Fruit fly (Drosophila melanogaster) whole organism, prepupa: ENCODE results near the gene Abcd3.

Experiments used
- CG10631 ChIP-seq: fragments of 200-800 bp; sonication (Bioruptor generic); optimal IDR thresholded peaks from 2 replicates; lab custom pipeline; 2016; ENCODE audit warnings: missing biosample characterization, missing genetic modification characterization
- CG6854 ChIP-seq: fragments of 200-800 bp; sonication (Bioruptor generic); optimal IDR thresholded peaks from 2 replicates; lab custom pipeline; 2017; ENCODE audit warnings: missing biosample characterization, mild to moderate bottlenecking, missing genetic modification characterization
- Ets96B ChIP-seq: fragments of 200-800 bp; optimal IDR thresholded peaks from 2 replicates; lab custom pipeline; 2019; ENCODE audit warnings: missing biosample characterization, mild to moderate bottlenecking, missing genetic modification characterization, moderate library complexity
- Lpt ChIP-seq: fragments of 200-800 bp; sonication (Bioruptor generic); optimal IDR thresholded peaks from 3 replicates; lab custom pipeline; 2016; ENCODE audit warnings: missing biosample characterization, missing genetic modification characterization
- OdsH ChIP-seq: fragments of 200-800 bp; sonication (Bioruptor generic); optimal IDR thresholded peaks from 3 replicates; lab custom pipeline; 2016; ENCODE audit warnings: missing biosample characterization, missing genetic modification characterization
- dac ChIP-seq: fragments of 200-800 bp; sonication (Bioruptor generic); optimal IDR thresholded peaks from 2 replicates; lab custom pipeline; 2017; ENCODE audit warnings: missing biosample characterization, mild to moderate bottlenecking, missing genetic modification characterization
- eg ChIP-seq: fragments of 200-800 bp; sonication (Bioruptor generic); IDR thresholded peaks from 3 replicates; pipeline ENCODE4 v1.3.6; 2022; ENCODE audit warnings: missing biosample characterization, missing genetic modification characterization
- fd59A ChIP-seq: fragments of 200-800 bp; sonication (Bioruptor generic); optimal IDR thresholded peaks from 2 replicates; lab custom pipeline; 2017; ENCODE audit warnings: missing biosample characterization, mild to moderate bottlenecking, missing genetic modification characterization, missing genetic modification reagents
- fd85E ChIP-seq: fragments of 200-800 bp; sonication (Bioruptor generic); optimal IDR thresholded peaks from 3 replicates; lab custom pipeline; 2016; ENCODE audit warnings: missing biosample characterization, missing genetic modification characterization
- spab ChIP-seq: fragments of 200-800 bp; sonication (Bioruptor generic); optimal IDR thresholded peaks from 2 replicates; lab custom pipeline; 2017; ENCODE audit warnings: missing biosample characterization, mild to moderate bottlenecking, missing genetic modification characterization, missing genetic modification reagents
- svp ChIP-seq: fragments of 200-800 bp; sonication (Bioruptor generic); peaks from one replicate; lab custom pipeline; 2016; ENCODE audit warnings: missing biosample characterization, missing genetic modification characterization

Gene Abcd3

dm6 chrX:19806137-19806536 lies 55.6 kb downstream of the Abcd3 start:
- no peak for TF ChIP-seq OdsH (GFP tag; lab: Kevin White, UChicago)
- TF ChIP-seq CG10631 (GFP tag; lab: Kevin White, UChicago) = no peak
- no peak for TF ChIP-seq svp (GFP tag; lab: Kevin White, UChicago)
- TF ChIP-seq fd85E (GFP tag; lab: Kevin White, UChicago) = no peak
- TF ChIP-seq eg (GFP tag; lab: Robert Waterston, UW) = no peak
- TF ChIP-seq Ets96B (tag; lab: Kevin White, UChicago) = no peak
- TF ChIP-seq Lpt = no peak
- no peak for TF ChIP-seq dac (GFP tag; lab: Kevin White, UChicago)
- TF ChIP-seq fd59A = no peak
- TF ChIP-seq CG6854 = no peak
- no peak for TF ChIP-seq spab (GFP tag; lab: Kevin White, UChicago)
- TF ChIP-seq, all 60 proteins: peak for 0
